Fruit fly (Drosophila melanogaster) whole organism, embryonic: Measurements from ENCODE around the gene CG5853.

Experiments
- Bteb2 ChIP-seq: fragments of 200-800 bp; sonication (Bioruptor generic); optimal IDR thresholded peaks from 2 replicates; lab custom pipeline; 2016; ENCODE audit warnings: missing biosample characterization, missing genetic modification characterization
- CG11093 ChIP-seq: fragments of 200-800 bp; sonication (Bioruptor generic); IDR thresholded peaks from 3 replicates; pipeline ENCODE4 v1.3.6; 2022; ENCODE audit warnings: missing biosample characterization, missing genetic modification characterization
- CG11696 ChIP-seq: fragments of 200-800 bp; sonication (Bioruptor generic); IDR thresholded peaks from 2 replicates; pipeline ENCODE4 v1.3.6; 2022; ENCODE audit warnings: missing biosample characterization, missing genetic modification characterization
- CG12104 ChIP-seq: fragments of 200-800 bp; sonication (Bioruptor generic); optimal IDR thresholded peaks from 3 replicates; lab custom pipeline; 2016; ENCODE audit warnings: missing biosample characterization, missing genetic modification characterization
- CG1233 ChIP-seq: fragments of 200-800 bp; sonication (Bioruptor generic); optimal IDR thresholded peaks from 4 replicates; lab custom pipeline; 2018; ENCODE audit warnings: missing biosample characterization, mild to moderate bottlenecking, missing genetic modification characterization
- CG17802 ChIP-seq: fragments of 200-800 bp; sonication (Bioruptor generic); optimal IDR thresholded peaks from 2 replicates; lab custom pipeline; 2018; ENCODE audit warnings: missing biosample characterization, mild to moderate bottlenecking, missing genetic modification characterization, moderate library complexity
- CG17912 ChIP-seq: fragments of 200-800 bp; sonication (Bioruptor generic); optimal IDR thresholded peaks from 2 replicates; lab custom pipeline; 2018; ENCODE audit warnings: missing biosample characterization, mild to moderate bottlenecking, missing genetic modification characterization
- CG18476 ChIP-seq: fragments of 200-800 bp; sonication (Bioruptor generic); optimal IDR thresholded peaks from 2 replicates; lab custom pipeline; 2016; ENCODE audit warnings: missing biosample characterization, mild to moderate bottlenecking, missing genetic modification characterization
- CG18619 ChIP-seq: fragments of 200-800 bp; sonication (Bioruptor generic); optimal IDR thresholded peaks from 3 replicates; lab custom pipeline; 2017; ENCODE audit warnings: missing biosample characterization, mild to moderate bottlenecking, missing genetic modification characterization
- CG31365 ChIP-seq: fragments of 200-800 bp; sonication (Bioruptor generic); optimal IDR thresholded peaks from 2 replicates; lab custom pipeline; 2018; ENCODE audit warnings: missing biosample characterization, mild to moderate bottlenecking, missing genetic modification characterization
- CG3281 ChIP-seq: fragments of 200-800 bp; sonication (Bioruptor generic); optimal IDR thresholded peaks from 3 replicates; lab custom pipeline; 2017; ENCODE audit warnings: missing biosample characterization, mild to moderate bottlenecking, missing genetic modification characterization
- CG34224 ChIP-seq: fragments of 200-800 bp; sonication (Bioruptor generic); IDR thresholded peaks from 3 replicates; pipeline ENCODE4 v1.3.6; 2022; ENCODE audit warnings: missing biosample characterization, missing genetic modification characterization; ENCODE audit not compliant: partially characterized antibody
- CG3838 ChIP-seq: fragments of 200-800 bp; sonication (Bioruptor generic); optimal IDR thresholded peaks from 3 replicates; lab custom pipeline; 2016; ENCODE audit warnings: missing biosample characterization, missing genetic modification characterization
- CG4424 ChIP-seq: fragments of 200-800 bp; sonication (Bioruptor generic); optimal IDR thresholded peaks from 3 replicates; lab custom pipeline; 2016; ENCODE audit warnings: missing biosample characterization, missing genetic modification characterization
- CG4707 ChIP-seq: fragments of 200-800 bp; sonication (Bioruptor generic); optimal IDR thresholded peaks from 2 replicates; lab custom pipeline; 2018; ENCODE audit warnings: missing biosample characterization, mild to moderate bottlenecking, missing genetic modification characterization, moderate library complexity
- CG7963 ChIP-seq: fragments of 200-800 bp; sonication (Bioruptor generic); IDR thresholded peaks from 3 replicates; pipeline ENCODE4 v1.3.6; 2022; ENCODE audit warnings: missing biosample characterization, missing genetic modification characterization; ENCODE audit not compliant: partially characterized antibody
- CG9817 ChIP-seq: fragments of 200-800 bp; sonication (Bioruptor generic); optimal IDR thresholded peaks from 2 replicates; lab custom pipeline; 2018; ENCODE audit warnings: missing biosample characterization, mild to moderate bottlenecking, missing genetic modification characterization, moderate library complexity
- CG9876 ChIP-seq: fragments of 200-800 bp; sonication (Bioruptor generic); optimal IDR thresholded peaks from 2 replicates; lab custom pipeline; 2016; ENCODE audit warnings: missing biosample characterization, missing genetic modification characterization
- Dek ChIP-seq: fragments of 200-800 bp; sonication (Bioruptor generic); optimal IDR thresholded peaks from 3 replicates; lab custom pipeline; 2019; ENCODE audit warnings: missing biosample characterization, mild to moderate bottlenecking, missing genetic modification characterization, moderate library complexity
- Dip2 ChIP-seq: fragments of 200-800 bp; sonication (Bioruptor generic); IDR thresholded peaks from 2 replicates; pipeline ENCODE4 v1.3.6; 2022; ENCODE audit warnings: missing biosample characterization, missing genetic modification characterization
- Eip74EF ChIP-seq, 2 experiments: fragments of 200-800 bp in 1 of 2; fragments of >200 bp in 1 of 2; sonication (Bioruptor generic) in 1 of 2; optimal IDR thresholded peaks; 2 replicates each; lab custom pipeline; 2017 to 2019; ENCODE audit warnings: missing biosample characterization in 2 of 2, missing genetic modification characterization in 2 of 2, mild to moderate bottlenecking in 1 of 2, moderate library complexity in 1 of 2
- Mrtf ChIP-seq: fragments of 200-800 bp; sonication (Bioruptor generic); IDR thresholded peaks from 3 replicates; pipeline ENCODE4 v1.3.6; 2022; ENCODE audit warnings: missing biosample characterization, missing genetic modification characterization
- NK7.1 ChIP-seq: fragments of 200-800 bp; sonication (Bioruptor generic); optimal IDR thresholded peaks from 3 replicates; lab custom pipeline; 2016; ENCODE audit warnings: missing biosample characterization, missing genetic modification characterization
- Nf-YC ChIP-seq: fragments of 200-800 bp; optimal IDR thresholded peaks from 3 replicates; lab custom pipeline; 2019; ENCODE audit warnings: missing biosample characterization, mild to moderate bottlenecking, missing genetic modification characterization, moderate library complexity
- Sry-β ChIP-seq: fragments of 200-800 bp; sonication (Bioruptor generic); optimal IDR thresholded peaks from 2 replicates; lab custom pipeline; 2018; ENCODE audit warnings: missing biosample characterization, mild to moderate bottlenecking, missing genetic modification characterization, moderate library complexity
- Sry-δ ChIP-seq: fragments of 200-800 bp; sonication (Bioruptor generic); optimal IDR thresholded peaks from 2 replicates; lab custom pipeline; 2016; ENCODE audit warnings: missing biosample characterization, missing genetic modification characterization
- Usf ChIP-seq: fragments of 200-800 bp; sonication (Bioruptor generic); optimal IDR thresholded peaks from 2 replicates; lab custom pipeline; 2017; ENCODE audit warnings: missing genotype, missing biosample characterization, missing genetic modification characterization
- bcd ChIP-seq: fragments of 200-800 bp; sonication (Bioruptor generic); optimal IDR thresholded peaks from 2 replicates; lab custom pipeline; 2017; ENCODE audit warnings: missing biosample characterization, mild to moderate bottlenecking, missing genetic modification characterization
- crp ChIP-seq, 2 experiments: fragments of 200-800 bp; sonication (Bioruptor generic); optimal IDR thresholded peaks; 2 replicates in 1 of 2; 3 replicates in 1 of 2; lab custom pipeline; 2017; ENCODE audit warnings: missing biosample characterization in 2 of 2, missing genetic modification characterization in 2 of 2, mild to moderate bottlenecking in 1 of 2, moderate library complexity in 1 of 2
- dm ChIP-seq: fragments of 200-800 bp; sonication (Bioruptor generic); optimal IDR thresholded peaks from 3 replicates; lab custom pipeline; 2016; ENCODE audit warnings: missing biosample characterization, missing genetic modification characterization
- esg ChIP-seq: fragments of 200-800 bp; sonication (Bioruptor generic); conservative IDR thresholded peaks from 2 replicates; pipeline ENCODE4 v1.3.6; 2022; ENCODE audit warnings: missing biosample characterization, missing genetic modification characterization
- gcm ChIP-seq: fragments of 200-800 bp; sonication (Bioruptor generic); optimal IDR thresholded peaks from 2 replicates; lab custom pipeline; 2019; ENCODE audit warnings: missing biosample characterization, mild to moderate bottlenecking, missing genetic modification characterization, moderate library complexity
- gcm2 ChIP-seq: fragments of 200-800 bp; sonication (Bioruptor generic); optimal IDR thresholded peaks from 2 replicates; lab custom pipeline; 2016; ENCODE audit warnings: missing biosample characterization, missing genetic modification characterization
- gfzf ChIP-seq: fragments of 200-800 bp; sonication (Bioruptor generic); optimal IDR thresholded peaks from 2 replicates; lab custom pipeline; 2016; ENCODE audit warnings: missing biosample characterization, mild to moderate bottlenecking, missing genetic modification characterization, moderate library complexity
- gsb ChIP-seq: fragments of 200-800 bp; sonication (Bioruptor generic); IDR thresholded peaks from 2 replicates; pipeline ENCODE4 v1.3.6; 2022; ENCODE audit warnings: missing biosample characterization, missing genetic modification characterization
- jumu ChIP-seq: fragments of 200-800 bp; sonication (Bioruptor generic); optimal IDR thresholded peaks from 3 replicates; lab custom pipeline; 2016; ENCODE audit warnings: missing biosample characterization, missing genetic modification characterization
- lbe ChIP-seq: fragments of 200-800 bp; sonication (Bioruptor generic); optimal IDR thresholded peaks from 2 replicates; lab custom pipeline; 2016; ENCODE audit warnings: missing biosample characterization, mild to moderate bottlenecking, missing genetic modification characterization
- lov ChIP-seq, 2 experiments: fragments of 200-800 bp in 1 of 2; fragments of >200 bp in 1 of 2; sonication (Bioruptor generic) in 1 of 2; IDR thresholded peaks in 1 of 2; optimal IDR thresholded peaks in 1 of 2; 2 replicates in 1 of 2; 3 replicates in 1 of 2; pipeline versions ENCODE4 v1.3.6 to Lab custom; 2017 to 2022; ENCODE audit warnings: missing biosample characterization in 1 of 2, missing genetic modification characterization in 1 of 2
- phol ChIP-seq: fragments of 200-800 bp; sonication (Bioruptor generic); optimal IDR thresholded peaks from 3 replicates; lab custom pipeline; 2018; ENCODE audit warnings: missing biosample characterization, mild to moderate bottlenecking, missing genetic modification characterization, moderate library complexity
- pum ChIP-seq: fragments of 200-800 bp; sonication (Bioruptor generic); optimal IDR thresholded peaks from 2 replicates; lab custom pipeline; 2016; ENCODE audit warnings: missing biosample characterization, missing genetic modification characterization
- ro ChIP-seq: fragments of 200-800 bp; sonication (Bioruptor generic); IDR thresholded peaks from 2 replicates; pipeline ENCODE4 v1.3.6; 2022; ENCODE audit warnings: missing biosample characterization, missing genetic modification characterization
- sens-2 ChIP-seq: fragments of 200-800 bp; sonication (Bioruptor generic); IDR thresholded peaks from 2 replicates; pipeline ENCODE4 v1.3.6; 2022; ENCODE audit warnings: missing biosample characterization, missing genetic modification characterization
- sr ChIP-seq: fragments of 200-800 bp; sonication (Bioruptor generic); IDR thresholded peaks from 3 replicates; pipeline ENCODE4 v1.3.6; 2022; ENCODE audit warnings: missing biosample characterization, missing genetic modification characterization
- tap ChIP-seq: fragments of 200-800 bp; optimal IDR thresholded peaks from 3 replicates; lab custom pipeline; 2019; ENCODE audit warnings: missing biosample characterization, mild to moderate bottlenecking, missing genetic modification characterization, moderate library complexity
- trem ChIP-seq: fragments of 200-800 bp; optimal IDR thresholded peaks from 3 replicates; lab custom pipeline; 2019; ENCODE audit warnings: missing biosample characterization, mild to moderate bottlenecking, missing genetic modification characterization, moderate library complexity
- trh ChIP-seq: fragments of 200-800 bp; sonication (Bioruptor generic); optimal IDR thresholded peaks from 2 replicates; lab custom pipeline; 2016; ENCODE audit warnings: missing biosample characterization, missing genetic modification characterization
- tup ChIP-seq: fragments of 200-800 bp; sonication (Bioruptor generic); optimal IDR thresholded peaks from 2 replicates; lab custom pipeline; 2016; ENCODE audit warnings: missing biosample characterization, mild to moderate bottlenecking, missing genetic modification characterization, moderate library complexity
- usp ChIP-seq: fragments of >200 bp; optimal IDR thresholded peaks from 2 replicates; lab custom pipeline; 2017; ENCODE audit warnings: missing biosample characterization, missing genetic modification characterization
- vfl ChIP-seq: fragments of 200-800 bp; sonication (Bioruptor generic); optimal IDR thresholded peaks from 2 replicates; lab custom pipeline; 2016; ENCODE audit warnings: missing biosample characterization, missing genetic modification characterization
- zf30C ChIP-seq: fragments of 200-800 bp; sonication (Bioruptor generic); optimal IDR thresholded peaks from 3 replicates; lab custom pipeline; 2018; ENCODE audit warnings: missing biosample characterization, mild to moderate bottlenecking, missing genetic modification characterization

Gene CG5853

DNA sequence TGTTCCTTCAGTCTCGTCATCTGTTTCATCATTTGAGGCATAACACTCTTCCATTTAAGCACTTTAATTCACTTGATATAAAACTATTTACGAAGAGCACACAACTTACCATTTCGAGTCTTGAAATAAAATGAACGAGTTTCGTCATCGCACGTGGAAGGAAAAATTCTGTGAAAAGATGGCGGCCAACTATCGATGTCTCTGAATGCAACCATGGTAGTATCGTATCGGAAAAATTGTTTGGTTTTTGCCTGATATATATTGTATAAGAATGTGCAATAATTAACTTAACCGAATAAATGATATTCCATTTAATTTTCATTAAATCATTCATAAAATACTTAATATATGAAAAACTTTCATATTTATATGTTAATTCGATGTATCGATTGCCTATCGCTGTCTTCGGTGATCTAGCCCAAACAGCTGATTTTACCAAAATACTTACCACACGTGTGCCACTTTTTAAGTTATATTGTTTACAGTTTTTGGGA lies 52.5 kb downstream of the CG5853 start, which contains the start of gene Bka (continued):
- peak; percentile 70 for TF ChIP-seq CG3281
- TF ChIP-seq CG11093 (GFP tag; lab: Robert Waterston, UW), result no peak
- no peak for TF ChIP-seq Dip2 (GFP tag; lab: Robert Waterston, UW)
- peak; percentile 30 for TF ChIP-seq CG9817
- no peak for TF ChIP-seq esg (GFP tag; lab: Robert Waterston, UW)
- TF ChIP-seq CG12104, result no peak
- no peak for TF ChIP-seq CG11696 (GFP tag; lab: Robert Waterston, UW)
- peak; percentile 37 for TF ChIP-seq CG4707 (GFP tag; lab: Kevin White, UChicago)
- no peak for TF ChIP-seq sr (GFP tag; lab: Robert Waterston, UW)
- TF ChIP-seq jumu (GFP tag; lab: Kevin White, UChicago), result no peak
- no peak for TF ChIP-seq CG3838 (GFP tag; lab: Kevin White, UChicago)
- no peak for TF ChIP-seq gsb (GFP tag; lab: Robert Waterston, UW)
- peak; percentile 79 for TF ChIP-seq Sry-δ (GFP tag; lab: Kevin White, UChicago)
- no peak for TF ChIP-seq sens-2
- TF ChIP-seq Nf-YC (tag; lab: Kevin White, UChicago), result peak; percentile 63
- TF ChIP-seq lbe (GFP tag; lab: Kevin White, UChicago), result peak; percentile 72
- TF ChIP-seq CG7963 (GFP tag; lab: Robert Waterston, UW), result peak; percentile 93
- peak; percentile 18 for TF ChIP-seq gfzf (GFP tag; lab: Kevin White, UChicago)
- no peak for TF ChIP-seq CG9876
- peak; percentile 92 for TF ChIP-seq trem
- TF ChIP-seq tap (tag; lab: Kevin White, UChicago), result peak; percentile 56
- TF ChIP-seq CG17912, result no peak
- TF ChIP-seq CG34224 (GFP tag; lab: Robert Waterston, UW), result peak; percentile 99
- no peak for TF ChIP-seq trh (GFP tag; lab: Kevin White, UChicago)
- TF ChIP-seq CG18619 (GFP tag; lab: Kevin White, UChicago), result peak; percentile 62
- no peak for TF ChIP-seq vfl (GFP tag; lab: Kevin White, UChicago)
- TF ChIP-seq CG31365 (tag; lab: Kevin White, UChicago), result no peak
- no peak for TF ChIP-seq Sry-β (GFP tag; lab: Kevin White, UChicago)
- peak; percentile 31 for TF ChIP-seq CG4424 (GFP tag; lab: Kevin White, UChicago)
- peak; percentile 39 for TF ChIP-seq Dek (tag; lab: Kevin White, UChicago)
- TF ChIP-seq pum (GFP tag; lab: Kevin White, UChicago), result no peak
- peak; percentile 91 for TF ChIP-seq dm
- no peak for TF ChIP-seq NK7.1 (GFP tag; lab: Kevin White, UChicago)
- no peak for TF ChIP-seq zf30C
- TF ChIP-seq gcm2 (GFP tag; lab: Kevin White, UChicago), result no peak
- TF ChIP-seq CG17802, result no peak
- TF ChIP-seq Eip74EF (GFP tag; optimal IDR thresholded peaks at IDR 0.05; lab: Kevin White, UChicago), result peak in 1 of 2 experiments; percentile 65
- peak; percentile 48 for TF ChIP-seq bcd
- TF ChIP-seq Usf, result no peak
- TF ChIP-seq usp (GFP tag; lab: Kevin White, UChicago), result no peak
- peak; percentile 100 for TF ChIP-seq phol (tag; lab: Kevin White, UChicago)
- peak; percentile 69 for TF ChIP-seq gcm (GFP tag; lab: Kevin White, UChicago)
- peak; percentile 63 to 94 for TF ChIP-seq crp (GFP tag; optimal IDR thresholded peaks at IDR 0.05; lab: Kevin White, UChicago)
- TF ChIP-seq tup (GFP tag; lab: Kevin White, UChicago), result peak; percentile 13
- no peak for TF ChIP-seq Mrtf (GFP tag; lab: Robert Waterston, UW)
- TF ChIP-seq lov (optimal IDR thresholded peaks at IDR 0.05; lab: Kevin White, UChicago), result no peak
- no peak for TF ChIP-seq lov (GFP tag; IDR thresholded peaks at IDR 0.05; lab: Robert Waterston, UW)
- peak; percentile 64 for TF ChIP-seq CG1233 (GFP tag; lab: Kevin White, UChicago)
- TF ChIP-seq Bteb2 (GFP tag; lab: Kevin White, UChicago), result no peak
- TF ChIP-seq ro (GFP tag; lab: Robert Waterston, UW), result no peak
- TF ChIP-seq CG18476 (GFP tag; lab: Kevin White, UChicago), result peak; percentile 20
